Worm (Caenorhabditis elegans) whole organism, late embryonic: ENCODE results near the gene tag-124.

Source experiments
- C38D4.7 ChIP-seq: fragments of 200-800 bp; sonication (Bioruptor generic); optimal IDR thresholded peaks from 2 replicates; lab custom pipeline; 2018; ENCODE audit warnings: mild to moderate bottlenecking, missing genetic modification characterization, moderate library complexity, missing compliant biosample characterization
- F13H6.1 ChIP-seq: sonication (generic microtip); optimal IDR thresholded peaks from 2 replicates; lab custom pipeline; 2016; ENCODE audit warnings: missing genetic modification characterization, missing compliant biosample characterization
- ahr-1 ChIP-seq: sonication (generic microtip); optimal IDR thresholded peaks from 2 replicates; lab custom pipeline; 2016; ENCODE audit warnings: missing genetic modification characterization, missing compliant biosample characterization
- ceh-14 ChIP-seq: sonication (generic microtip); optimal IDR thresholded peaks from 2 replicates; lab custom pipeline; 2016; ENCODE audit warnings: missing genotype, missing genetic modification characterization, missing compliant biosample characterization
- ceh-19 ChIP-seq: fragments of 200-800 bp; sonication (Bioruptor generic); optimal IDR thresholded peaks from 2 replicates; lab custom pipeline; 2018; ENCODE audit warnings: mild to moderate bottlenecking, missing genetic modification characterization, missing compliant biosample characterization
- ceh-2 ChIP-seq: sonication (generic microtip); optimal IDR thresholded peaks from 2 replicates; lab custom pipeline; 2016; ENCODE audit warnings: missing genotype, missing genetic modification characterization, missing compliant biosample characterization
- ceh-31 ChIP-seq: sonication (generic microtip); optimal IDR thresholded peaks from 2 replicates; lab custom pipeline; 2016; ENCODE audit warnings: missing genetic modification characterization, missing compliant biosample characterization
- elt-2 ChIP-seq: sonication (generic microtip); optimal IDR thresholded peaks from 2 replicates; lab custom pipeline; 2016; ENCODE audit warnings: missing genetic modification reagents, missing genetic modification characterization, missing compliant biosample characterization
- hlh-30 ChIP-seq: sonication (generic microtip); optimal IDR thresholded peaks from 2 replicates; lab custom pipeline; 2017; ENCODE audit warnings: antibody characterized with exemption, missing genetic modification characterization, missing compliant biosample characterization; ENCODE audit not compliant: insufficient read depth
- mec-3 ChIP-seq: sonication (generic microtip); optimal IDR thresholded peaks from 2 replicates; lab custom pipeline; 2016; ENCODE audit warnings: borderline replicate concordance, missing genetic modification characterization, missing compliant biosample characterization
- pax-1 ChIP-seq: fragments of 150-350 bp; optimal IDR thresholded peaks from 2 replicates; lab custom pipeline; 2014; ENCODE audit warnings: missing biosample characterization, missing genetic modification characterization
- sox-4 ChIP-seq: sonication (generic microtip); optimal IDR thresholded peaks from 2 replicates; lab custom pipeline; 2017; ENCODE audit warnings: mild to moderate bottlenecking, missing genetic modification characterization, inconsistent platforms, missing compliant biosample characterization
- syd-9 ChIP-seq: sonication (generic microtip); optimal IDR thresholded peaks from 2 replicates; lab custom pipeline; 2016; ENCODE audit warnings: mild to moderate bottlenecking, missing genetic modification characterization, moderate library complexity, missing compliant biosample characterization
- tbx-2 ChIP-seq: sonication (generic microtip); optimal IDR thresholded peaks from 2 replicates; lab custom pipeline; 2016; ENCODE audit warnings: missing genetic modification characterization, missing compliant biosample characterization
- unc-3 ChIP-seq, 2 experiments: fragments of 200-800 bp in 1 of 2; sonication (Bioruptor generic) in 1 of 2; sonication (generic microtip) in 1 of 2; conservative IDR thresholded peaks in 1 of 2; optimal IDR thresholded peaks in 1 of 2; 2 replicates each; pipeline versions ENCODE4 v1.3.6 to Lab custom; 2016 to 2022; ENCODE audit warnings: missing compliant biosample characterization in 2 of 2, missing genetic modification characterization in 2 of 2, missing genetic modification reagents in 1 of 2

The tag-124 gene

ce11 chrII:9636300-9636699, 45.2 kb downstream of the tag-124 start, which contains the start of gene ZK1307.7:
TSS of gene ZK1307.7 (plus strand) at chrII:9636600.
- no peak for TF ChIP-seq C38D4.7 (GFP tag; lab: Kevin White, UChicago)
- no peak for TF ChIP-seq unc-3 (GFP tag; conservative IDR thresholded peaks at IDR 0.05; lab: Robert Waterston, UW)
- TF ChIP-seq unc-3 (tag; optimal IDR thresholded peaks at IDR 0.05; lab: Kevin White, UChicago): no peak
- TF ChIP-seq ceh-31 (tag; lab: Kevin White, UChicago): no peak
- TF ChIP-seq elt-2 (tag; lab: Kevin White, UChicago): no peak
- no peak for TF ChIP-seq mec-3 (tag; lab: Kevin White, UChicago)
- TF ChIP-seq hlh-30 (tag; lab: Kevin White, UChicago): no peak
- TF ChIP-seq ahr-1: no peak
- TF ChIP-seq ceh-2: no peak
- TF ChIP-seq sox-4: no peak
- TF ChIP-seq ceh-19 (GFP tag; lab: Kevin White, UChicago): no peak
- no peak for TF ChIP-seq ceh-14 (tag; lab: Kevin White, UChicago)
- TF ChIP-seq syd-9 (tag; lab: Kevin White, UChicago): no peak
- TF ChIP-seq pax-1 (tag; lab: Kevin White, UChicago): no peak
- no peak for TF ChIP-seq tbx-2 (tag; lab: Kevin White, UChicago)
- TF ChIP-seq F13H6.1: no peak
- TF ChIP-seq, all 69 proteins: peak for 0
